Worm (Caenorhabditis elegans) whole organism, L4 larva: ENCODE data around the gene srsx-25.

Experiments used
- ceh-62 ChIP-seq: sonication (generic microtip); optimal IDR thresholded peaks from 2 replicates; lab custom pipeline; 2017; ENCODE audit warnings: missing biosample characterization, missing genetic modification characterization
- ceh-82 ChIP-seq: sonication (generic microtip); optimal IDR thresholded peaks from 2 replicates; lab custom pipeline; 2017; ENCODE audit warnings: missing biosample characterization, missing genetic modification characterization
- daf-19 ChIP-seq: fragments of 200-800 bp; sonication (Bioruptor generic); conservative IDR thresholded peaks from 2 replicates; pipeline ENCODE4 v1.3.6; 2022; ENCODE audit warnings: missing genetic modification characterization, missing compliant biosample characterization
- fos-1 ChIP-seq: fragments of 150-350 bp; optimal IDR thresholded peaks from 2 replicates; lab custom pipeline; 2014; ENCODE audit warnings: missing biosample characterization, missing genetic modification characterization
- hif-1 ChIP-seq, 2 experiments: sonication (generic microtip); optimal IDR thresholded peaks; 2 replicates each; lab custom pipeline; 2016 to 2017; ENCODE audit warnings: missing compliant biosample characterization in 2 of 2, missing genetic modification characterization in 2 of 2, missing genetic modification reagents in 2 of 2, missing genotype in 2 of 2, mild to moderate bottlenecking in 1 of 2
- lin-29 ChIP-seq: fragments of 200-800 bp; sonication (Bioruptor generic); IDR thresholded peaks from 2 replicates; pipeline ENCODE4 v1.3.6; 2022; ENCODE audit warnings: missing genetic modification reagents, missing genetic modification characterization, missing compliant biosample characterization
- nhr-6 ChIP-seq: fragments of 150-350 bp; optimal IDR thresholded peaks from 2 replicates; lab custom pipeline; 2014; ENCODE audit warnings: missing biosample characterization, missing genetic modification characterization
- nhr-77 ChIP-seq: fragments of 150-350 bp; optimal IDR thresholded peaks from 2 replicates; lab custom pipeline; 2014; ENCODE audit warnings: missing biosample characterization, missing genetic modification characterization
- pha-4 ChIP-seq, 2 experiments: fragments of 150-350 bp in 1 of 2; fragments of 200-800 bp in 1 of 2; sonication (Bioruptor generic) in 1 of 2; IDR thresholded peaks in 1 of 2; optimal IDR thresholded peaks in 1 of 2; 2 replicates each; pipeline versions ENCODE4 v1.3.6 to Lab custom; 2014 to 2022; ENCODE audit warnings: missing genetic modification characterization in 2 of 2, missing genetic modification reagents in 2 of 2, missing biosample characterization in 1 of 2, missing compliant biosample characterization in 1 of 2
- unc-130 ChIP-seq: sonication (generic microtip); optimal IDR thresholded peaks from 2 replicates; lab custom pipeline; 2016; ENCODE audit warnings: missing genetic modification reagents, missing genetic modification characterization, missing compliant biosample characterization
- unc-62 ChIP-seq, 3 experiments: fragments of 150-350 bp in 1 of 3; sonication (generic microtip); optimal IDR thresholded peaks in 2 of 3; peaks in 1 of 3; 1 replicate in 1 of 3; 2 replicates in 2 of 3; lab custom pipeline; 2014 to 2017; ENCODE audit warnings: missing biosample characterization in 3 of 3, missing genetic modification characterization in 3 of 3, missing genetic modification reagents in 3 of 3, missing genotype in 1 of 3
- ztf-7 ChIP-seq: fragments of 150-350 bp; optimal IDR thresholded peaks from 2 replicates; lab custom pipeline; 2014; ENCODE audit warnings: missing biosample characterization, missing genetic modification characterization

- TF ChIP-seq pha-4 (GFP tag; IDR thresholded peaks at IDR 0.05; lab: Robert Waterston, UW) (0 out of 2 replicates have a peak, but pooled peaks have one; percentile 35), pha-4 (tag; optimal IDR thresholded peaks at IDR 0.05; lab: Kevin White, UChicago) (no peak), unc-130 (GFP tag; lab: Kevin White, UChicago) (no peak), unc-62 (GFP tag; optimal IDR thresholded peaks at IDR 0.05 in 1 of 2; lab: Kevin White, UChicago) (no peak), unc-62 (tag; optimal IDR thresholded peaks at IDR 0.05; lab: Kevin White, UChicago) (no peak), ceh-62 (tag; lab: Kevin White, UChicago) (no peak), nhr-77 (tag; lab: Kevin White, UChicago) (peak; percentile 81), ceh-82 (no peak), daf-19 (GFP tag; lab: Robert Waterston, UW) (no peak), hif-1 (tag; optimal IDR thresholded peaks at IDR 0.05; lab: Kevin White, UChicago) (peak in 1 of 2 experiments; percentile 62), lin-29 (no peak), nhr-6 (tag; lab: Kevin White, UChicago) (peak; percentile 88), fos-1 (tag; lab: Kevin White, UChicago) (no peak), ztf-7 (tag; lab: Kevin White, UChicago) (peak; percentile 82)
Measured at ce11 chrIV:13322429-13322828, 42.5 kb upstream of the srsx-25 start.
